Fruit fly (Drosophila melanogaster) whole organism, embryonic: ENCODE data around the gene toe.
A peak's percentile ranks its signal among the peaks of the same experiment; 100 is the strongest.

Source experiments
- Ada2b ChIP-seq: fragments of 200-800 bp; sonication (Bioruptor generic); IDR thresholded peaks from 2 replicates; pipeline ENCODE4 v1.3.6; 2022; ENCODE audit warnings: missing biosample characterization, missing genetic modification characterization
- CG13894 ChIP-seq: fragments of 200-800 bp; sonication (Bioruptor generic); optimal IDR thresholded peaks from 3 replicates; lab custom pipeline; 2018; ENCODE audit warnings: missing biosample characterization, mild to moderate bottlenecking, missing genetic modification characterization, moderate library complexity
- CG14860 ChIP-seq: fragments of 200-800 bp; sonication (Bioruptor generic); IDR thresholded peaks from 3 replicates; pipeline ENCODE4 v1.3.6; 2022; ENCODE audit warnings: missing biosample characterization, missing genetic modification characterization; ENCODE audit not compliant: partially characterized antibody
- CG16779 ChIP-seq: fragments of 200-800 bp; sonication (Bioruptor generic); IDR thresholded peaks from 2 replicates; pipeline ENCODE4 v1.3.6; 2022; ENCODE audit warnings: missing biosample characterization, missing genetic modification characterization
- CG1832 ChIP-seq: fragments of 200-800 bp; sonication (Bioruptor generic); optimal IDR thresholded peaks from 2 replicates; lab custom pipeline; 2017; ENCODE audit warnings: missing biosample characterization, mild to moderate bottlenecking, missing genetic modification characterization, inconsistent platforms
- CG33213 ChIP-seq: fragments of 200-800 bp; sonication (Bioruptor generic); optimal IDR thresholded peaks from 3 replicates; lab custom pipeline; 2016; ENCODE audit warnings: missing biosample characterization, missing genetic modification characterization
- CG4617 ChIP-seq: fragments of 200-800 bp; sonication (Bioruptor generic); optimal IDR thresholded peaks from 3 replicates; lab custom pipeline; 2016; ENCODE audit warnings: missing biosample characterization, missing genetic modification characterization, borderline replicate concordance
- CG7745 ChIP-seq: fragments of 200-800 bp; sonication (Bioruptor generic); optimal IDR thresholded peaks from 2 replicates; lab custom pipeline; 2018; ENCODE audit warnings: missing biosample characterization, mild to moderate bottlenecking, missing genetic modification characterization, moderate library complexity
- CG9215 ChIP-seq: fragments of 200-800 bp; sonication (Bioruptor generic); IDR thresholded peaks from 2 replicates; pipeline ENCODE4 v1.3.6; 2022; ENCODE audit warnings: missing biosample characterization, missing genetic modification characterization
- CG9437 ChIP-seq: fragments of 200-800 bp; sonication (Bioruptor generic); optimal IDR thresholded peaks from 2 replicates; lab custom pipeline; 2018; ENCODE audit warnings: missing biosample characterization, mild to moderate bottlenecking, missing genetic modification characterization
- CG9797 ChIP-seq: fragments of 200-800 bp; sonication (Bioruptor generic); optimal IDR thresholded peaks from 3 replicates; lab custom pipeline; 2018; ENCODE audit warnings: missing biosample characterization, mild to moderate bottlenecking, missing genetic modification characterization
- Dref ChIP-seq: fragments of 200-800 bp; sonication (Bioruptor generic); IDR thresholded peaks from 2 replicates; pipeline ENCODE4 v1.3.6; 2022; ENCODE audit warnings: missing biosample characterization, missing genetic modification characterization
- Eip74EF ChIP-seq, 2 experiments: fragments of 200-800 bp in 1 of 2; fragments of >200 bp in 1 of 2; sonication (Bioruptor generic) in 1 of 2; optimal IDR thresholded peaks; 2 replicates each; lab custom pipeline; 2017 to 2019; ENCODE audit warnings: missing biosample characterization in 2 of 2, missing genetic modification characterization in 2 of 2, mild to moderate bottlenecking in 1 of 2, moderate library complexity in 1 of 2
- Ets65A ChIP-seq: fragments of 200-800 bp; sonication (Bioruptor generic); peaks from one replicate; lab custom pipeline; 2016; ENCODE audit warnings: missing biosample characterization, missing genetic modification characterization
- Lpt ChIP-seq: fragments of >200 bp; optimal IDR thresholded peaks from 2 replicates; lab custom pipeline; 2018; ENCODE audit warnings: missing biosample characterization, missing genetic modification characterization
- Med ChIP-seq: fragments of 200-800 bp; sonication (Bioruptor generic); peaks from one replicate; lab custom pipeline; 2016; ENCODE audit warnings: missing biosample characterization, missing genetic modification characterization, mild to moderate bottlenecking, inconsistent platforms, moderate library complexity
- Rx ChIP-seq: fragments of 200-800 bp; sonication (Bioruptor generic); IDR thresholded peaks from 2 replicates; pipeline ENCODE4 v1.3.6; 2022; ENCODE audit warnings: missing biosample characterization, missing genetic modification characterization
- Sox100B ChIP-seq: fragments of 200-800 bp; sonication (Bioruptor generic); optimal IDR thresholded peaks from 3 replicates; lab custom pipeline; 2018; ENCODE audit warnings: missing biosample characterization, mild to moderate bottlenecking, missing genetic modification characterization
- Sry-δ ChIP-seq: fragments of 200-800 bp; sonication (Bioruptor generic); optimal IDR thresholded peaks from 2 replicates; lab custom pipeline; 2016; ENCODE audit warnings: missing biosample characterization, missing genetic modification characterization
- bbx ChIP-seq: fragments of 200-800 bp; sonication (Bioruptor generic); IDR thresholded peaks from 2 replicates; pipeline ENCODE4 v1.3.6; 2022; ENCODE audit warnings: missing biosample characterization, missing genetic modification characterization; ENCODE audit not compliant: partially characterized antibody
- cato ChIP-seq: fragments of 200-800 bp; sonication (Bioruptor generic); optimal IDR thresholded peaks from 2 replicates; lab custom pipeline; 2016; ENCODE audit warnings: missing biosample characterization, missing genetic modification characterization, borderline replicate concordance
- chinmo ChIP-seq: fragments of 200-800 bp; sonication (Bioruptor generic); IDR thresholded peaks from 4 replicates; pipeline ENCODE4 v1.3.6; 2022; ENCODE audit warnings: missing biosample characterization, missing genetic modification characterization; ENCODE audit not compliant: partially characterized antibody
- dpn ChIP-seq, 2 experiments: fragments of 200-800 bp; sonication (Bioruptor generic); optimal IDR thresholded peaks; 3 replicates each; lab custom pipeline; 2016; ENCODE audit warnings: missing biosample characterization in 2 of 2, missing genetic modification characterization in 2 of 2
- eyg ChIP-seq: fragments of 200-800 bp; sonication (Bioruptor generic); optimal IDR thresholded peaks from 3 replicates; lab custom pipeline; 2016; ENCODE audit warnings: missing biosample characterization, missing genetic modification characterization
- gcm ChIP-seq: fragments of 200-800 bp; sonication (Bioruptor generic); optimal IDR thresholded peaks from 2 replicates; lab custom pipeline; 2019; ENCODE audit warnings: missing biosample characterization, mild to moderate bottlenecking, missing genetic modification characterization, moderate library complexity
- gro ChIP-seq: fragments of 200-800 bp; sonication (Bioruptor generic); optimal IDR thresholded peaks from 2 replicates; lab custom pipeline; 2016; ENCODE audit warnings: missing biosample characterization, missing genetic modification characterization
- hb ChIP-seq: fragments of 200-800 bp; sonication (Bioruptor generic); IDR thresholded peaks from 3 replicates; pipeline ENCODE4 v1.3.6; 2022; ENCODE audit warnings: missing biosample characterization, missing genetic modification characterization; ENCODE audit not compliant: partially characterized antibody
- hbn ChIP-seq: fragments of 200-800 bp; sonication (Bioruptor generic); IDR thresholded peaks from 2 replicates; pipeline ENCODE4 v1.3.6; 2022; ENCODE audit warnings: missing biosample characterization, missing genetic modification characterization; ENCODE audit not compliant: partially characterized antibody
- ind ChIP-seq: fragments of 200-800 bp; sonication (Bioruptor generic); optimal IDR thresholded peaks from 3 replicates; lab custom pipeline; 2016; ENCODE audit warnings: missing biosample characterization, missing genetic modification characterization
- mld ChIP-seq: fragments of 200-800 bp; sonication (Bioruptor generic); IDR thresholded peaks from 3 replicates; pipeline ENCODE4 v1.3.6; 2022; ENCODE audit warnings: missing biosample characterization, missing genetic modification characterization; ENCODE audit not compliant: partially characterized antibody
- nmo ChIP-seq: fragments of 200-800 bp; sonication (Bioruptor generic); optimal IDR thresholded peaks from 2 replicates; lab custom pipeline; 2018; ENCODE audit warnings: missing biosample characterization, mild to moderate bottlenecking, missing genetic modification characterization, moderate library complexity
- odd ChIP-seq: fragments of 200-800 bp; sonication (Bioruptor generic); optimal IDR thresholded peaks from 2 replicates; lab custom pipeline; 2017; ENCODE audit warnings: missing biosample characterization, mild to moderate bottlenecking, missing genetic modification characterization
- phol ChIP-seq: fragments of 200-800 bp; sonication (Bioruptor generic); optimal IDR thresholded peaks from 3 replicates; lab custom pipeline; 2018; ENCODE audit warnings: missing biosample characterization, mild to moderate bottlenecking, missing genetic modification characterization, moderate library complexity
- prd ChIP-seq, 3 experiments: fragments of >200 bp in 2 of 3; fragments of 200-800 bp in 1 of 3; sonication (Bioruptor generic) in 1 of 3; optimal IDR thresholded peaks in 2 of 3; IDR thresholded peaks in 1 of 3; 2 replicates in 2 of 3; 3 replicates in 1 of 3; pipeline versions ENCODE4 v1.3.6 to Lab custom; 2017 to 2022; ENCODE audit warnings: missing biosample characterization in 1 of 3, missing genetic modification characterization in 1 of 3
- pzg ChIP-seq: fragments of 200-800 bp; sonication (Bioruptor generic); optimal IDR thresholded peaks from 3 replicates; lab custom pipeline; 2018; ENCODE audit warnings: missing biosample characterization, mild to moderate bottlenecking, missing genetic modification characterization, moderate library complexity
- sens ChIP-seq: fragments of 200-800 bp; sonication (Bioruptor generic); peaks from one replicate; lab custom pipeline; 2016; ENCODE audit warnings: missing biosample characterization, missing genetic modification characterization
- stwl ChIP-seq: fragments of 200-800 bp; sonication (Bioruptor generic); optimal IDR thresholded peaks from 3 replicates; lab custom pipeline; 2018; ENCODE audit warnings: missing biosample characterization, mild to moderate bottlenecking, missing genetic modification characterization, moderate library complexity
- trem ChIP-seq: fragments of 200-800 bp; optimal IDR thresholded peaks from 3 replicates; lab custom pipeline; 2019; ENCODE audit warnings: missing biosample characterization, mild to moderate bottlenecking, missing genetic modification characterization, moderate library complexity
- unc-4 ChIP-seq: fragments of 200-800 bp; sonication (Bioruptor generic); IDR thresholded peaks from 2 replicates; pipeline ENCODE4 v1.3.6; 2022; ENCODE audit warnings: missing biosample characterization, missing genetic modification characterization; ENCODE audit not compliant: partially characterized antibody
- vvl ChIP-seq: fragments of 200-800 bp; sonication (Bioruptor generic); IDR thresholded peaks from 2 replicates; pipeline ENCODE4 v1.3.6; 2022; ENCODE audit warnings: missing biosample characterization, missing genetic modification characterization
- z ChIP-seq: fragments of 200-800 bp; sonication (Bioruptor generic); IDR thresholded peaks from 3 replicates; pipeline ENCODE4 v1.3.6; 2022; ENCODE audit warnings: missing biosample characterization, missing genetic modification characterization

Gene toe

DNA sequence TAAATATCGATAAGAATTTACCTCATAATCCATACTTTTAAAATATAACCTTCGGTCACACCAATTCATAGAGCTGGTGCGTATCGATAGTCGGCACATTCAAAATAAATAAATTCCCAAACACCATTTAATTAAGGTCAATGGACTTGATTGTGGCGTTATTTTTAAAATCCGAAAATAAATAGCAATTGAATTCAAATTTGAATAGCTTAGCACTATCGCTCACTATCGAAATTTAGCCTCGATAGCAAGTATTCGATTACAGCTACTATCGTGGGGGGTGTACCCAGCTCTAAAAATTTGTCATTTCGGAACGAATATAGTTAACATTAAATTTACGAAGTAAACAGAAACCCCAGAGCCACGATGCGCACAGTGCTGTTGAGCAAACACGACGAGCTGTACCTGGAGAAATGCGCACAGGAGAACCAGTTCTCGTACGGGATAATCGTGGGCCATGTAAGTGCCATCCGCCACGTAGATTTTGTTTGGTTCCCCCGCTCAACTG lies 39.1 kb upstream of the toe start, which contains the start of gene CG10616 (continued):
- TF ChIP-seq hbn (GFP tag; lab: Robert Waterston, UW), result peak; percentile 95
- TF ChIP-seq CG4617 (GFP tag; lab: Kevin White, UChicago), result peak; percentile 53
- peak; percentile 45 for TF ChIP-seq phol (tag; lab: Kevin White, UChicago)
- 0 out of 2 replicates have a peak, but pooled peaks have one; percentile 13 for TF ChIP-seq vvl (GFP tag; lab: Robert Waterston, UW)
- peak; percentile 81; the same call in 3 of the 4 replicates for TF ChIP-seq chinmo (GFP tag; lab: Robert Waterston, UW)
- no peak for TF ChIP-seq Sox100B (GFP tag; lab: Kevin White, UChicago)
- peak; percentile 85 for TF ChIP-seq stwl (tag; lab: Kevin White, UChicago)
- peak; percentile 97 for TF ChIP-seq Sry-δ (GFP tag; lab: Kevin White, UChicago)
- TF ChIP-seq pzg, result peak; percentile 73
- peak; percentile 93 for TF ChIP-seq unc-4 (GFP tag; lab: Robert Waterston, UW)
- peak; percentile 76 for TF ChIP-seq trem
- TF ChIP-seq CG9797, result peak; percentile 66
- peak; percentile 87 for TF ChIP-seq CG14860 (GFP tag; lab: Robert Waterston, UW)
- peak; percentile 79; the same call in 2 of the 3 replicates for TF ChIP-seq mld (GFP tag; lab: Robert Waterston, UW)
- TF ChIP-seq dpn (GFP tag; optimal IDR thresholded peaks at IDR 0.05; lab: Kevin White, UChicago), result peak in 1 of 2 experiments; percentile 18
- TF ChIP-seq CG33213, result peak; percentile 28
- no peak for TF ChIP-seq odd (GFP tag; lab: Kevin White, UChicago)

DNA sequence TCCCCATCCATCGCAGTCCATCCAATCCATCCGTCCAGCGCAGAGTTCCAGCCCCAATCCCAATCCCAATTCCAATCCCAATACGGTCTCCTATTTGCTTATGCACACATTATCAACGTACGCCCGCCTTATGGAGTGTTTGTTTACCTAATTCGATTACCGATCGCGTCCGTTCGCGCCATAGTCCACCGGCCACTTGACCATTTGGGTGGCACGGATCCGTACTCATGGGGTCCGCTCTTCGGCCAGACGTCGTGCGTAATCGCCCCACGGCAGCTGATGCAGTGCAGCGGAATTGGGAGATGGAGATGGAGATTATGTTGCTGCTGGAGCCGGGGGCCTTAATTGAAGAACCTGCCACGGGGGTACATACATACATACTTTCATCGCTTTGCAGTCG lies 38.0 kb upstream of the toe start:
- no peak for TF ChIP-seq CG13894
- peak; percentile 23; the same call in 1 of the 2 replicates for TF ChIP-seq bbx
- no peak for TF ChIP-seq nmo (GFP tag; lab: Kevin White, UChicago)
- TF ChIP-seq z, result 0 out of 3 replicates have a peak, but pooled peaks have one; percentile 60
- no peak for TF ChIP-seq Eip74EF (GFP tag; optimal IDR thresholded peaks at IDR 0.05; lab: Kevin White, UChicago)
- no peak for TF ChIP-seq Rx (GFP tag; lab: Robert Waterston, UW)
- TF ChIP-seq CG16779 (GFP tag; lab: Robert Waterston, UW), result no peak
- TF ChIP-seq CG9215, result no peak
- no peak for TF ChIP-seq Ada2b
- TF ChIP-seq cato (GFP tag; lab: Kevin White, UChicago), result no peak
- no peak for TF ChIP-seq CG9437 (GFP tag; lab: Kevin White, UChicago)
- TF ChIP-seq gcm, result no peak
- no peak for TF ChIP-seq prd (optimal IDR thresholded peaks at IDR 0.05; lab: Kevin White, UChicago)
- TF ChIP-seq prd (GFP tag; IDR thresholded peaks at IDR 0.05; lab: Robert Waterston, UW), result 0 out of 3 replicates have a peak, but pooled peaks have one; percentile 20
- no peak for TF ChIP-seq eyg (GFP tag; lab: Kevin White, UChicago)
- TF ChIP-seq CG9797, result no peak
- TF ChIP-seq CG1832, result peak; percentile 27
- no peak for TF ChIP-seq gro (GFP tag; lab: Kevin White, UChicago)
- TF ChIP-seq Med (GFP tag; lab: Kevin White, UChicago), result peak; percentile 59
- no peak for TF ChIP-seq Lpt
- peak; percentile 33 for TF ChIP-seq sens (GFP tag; lab: Kevin White, UChicago)
- 0 out of 3 replicates have a peak, but pooled peaks have one; percentile 31 for TF ChIP-seq hb
- TF ChIP-seq Dref (GFP tag; lab: Robert Waterston, UW), result 0 out of 2 replicates have a peak, but pooled peaks have one; percentile 7
- peak; percentile 78 for TF ChIP-seq Ets65A (GFP tag; lab: Kevin White, UChicago)
- no peak for TF ChIP-seq CG7745 (tag; lab: Kevin White, UChicago)
- TF ChIP-seq ind (GFP tag; lab: Kevin White, UChicago), result no peak
